Fruit fly (Drosophila melanogaster): ENCODE measurements around the gene jigr1.

DNA sequence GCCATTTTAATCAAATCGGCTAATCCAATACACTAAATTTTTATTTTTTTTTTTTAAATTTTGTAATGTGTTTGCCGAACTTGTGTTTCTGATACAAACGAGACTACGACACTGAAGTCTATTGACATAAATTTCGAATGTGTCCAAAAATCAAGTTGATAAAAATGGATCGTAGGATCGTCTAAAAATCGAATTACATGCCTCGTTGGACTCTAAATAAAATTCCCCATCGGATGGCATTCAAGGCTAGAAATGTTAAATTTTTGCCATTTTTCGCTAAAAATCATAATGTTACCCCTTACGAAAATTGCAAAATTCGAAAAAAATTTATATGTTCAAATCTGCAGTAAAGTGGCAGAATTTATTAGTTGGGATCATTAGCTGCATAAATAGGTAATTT lies 28.6 kb upstream of the jigr1 start, which contains the start of gene ymp:
- no peak for TF ChIP-seq EcR (GFP tag; optimal IDR thresholded peaks at IDR 0.05)
- no peak for TF ChIP-seq psq (optimal IDR thresholded peaks at IDR 0.05)
- TF ChIP-seq CG8478 (optimal IDR thresholded peaks at IDR 0.05), result no peak
